Worm (Caenorhabditis elegans) whole organism, young adult: Measurements from ENCODE around the gene vps-36.
A peak's percentile ranks its signal among the peaks of the same experiment; 100 is the strongest.

Source experiments
- B0261.1 ChIP-seq: sonication (generic microtip); optimal IDR thresholded peaks from 2 replicates; lab custom pipeline; 2016; ENCODE audit warnings: mild to moderate bottlenecking, missing genetic modification characterization, moderate library complexity, missing compliant biosample characterization
- C17E4.6 ChIP-seq: fragments of 200-800 bp; sonication (Bioruptor generic); IDR thresholded peaks from 2 replicates; pipeline ENCODE4 v1.3.6; 2022; ENCODE audit warnings: missing genetic modification reagents, missing genetic modification characterization, missing compliant biosample characterization
- F22D6.2 ChIP-seq: sonication (generic microtip); optimal IDR thresholded peaks from 2 replicates; lab custom pipeline; 2016; ENCODE audit warnings: mild to moderate bottlenecking, missing genetic modification characterization, missing compliant biosample characterization
- F49E8.2 ChIP-seq: sonication (generic microtip); optimal IDR thresholded peaks from 3 replicates; lab custom pipeline; 2017; ENCODE audit warnings: missing genetic modification characterization, mild to moderate bottlenecking, missing compliant biosample characterization, antibody characterized with exemption, moderate library complexity; ENCODE audit not compliant: insufficient read depth
- F52B5.7 ChIP-seq: sonication (generic microtip); optimal IDR thresholded peaks from 2 replicates; lab custom pipeline; 2016; ENCODE audit warnings: mild to moderate bottlenecking, missing genetic modification characterization, missing compliant biosample characterization
- F55B11.4 ChIP-seq: sonication (generic microtip); optimal IDR thresholded peaks from 2 replicates; lab custom pipeline; 2016; ENCODE audit warnings: missing compliant biosample characterization, missing genetic modification characterization, borderline replicate concordance; ENCODE audit not compliant: insufficient read depth
- F57A8.1 ChIP-seq: fragments of 200-800 bp; sonication (Bioruptor generic); optimal IDR thresholded peaks from 2 replicates; lab custom pipeline; 2018; ENCODE audit warnings: mild to moderate bottlenecking, missing genetic modification characterization, moderate library complexity, missing compliant biosample characterization
- K11D2.4 ChIP-seq: fragments of 200-800 bp; sonication (Bioruptor generic); IDR thresholded peaks from 2 replicates; pipeline ENCODE4 v1.3.6; 2022; ENCODE audit warnings: missing genetic modification reagents, missing genetic modification characterization, missing compliant biosample characterization
- T07F8.4 ChIP-seq: sonication (generic microtip); optimal IDR thresholded peaks from 2 replicates; lab custom pipeline; 2016; ENCODE audit warnings: mild to moderate bottlenecking, missing genetic modification characterization, moderate library complexity, missing compliant biosample characterization
- T26A5.8 ChIP-seq: sonication (generic microtip); optimal IDR thresholded peaks from 2 replicates; lab custom pipeline; 2016; ENCODE audit warnings: missing genetic modification characterization, missing compliant biosample characterization
- Y56A3A.18 ChIP-seq: fragments of 200-800 bp; sonication (Bioruptor generic); IDR thresholded peaks from 2 replicates; pipeline ENCODE4 v1.3.6; 2022; ENCODE audit warnings: missing genetic modification reagents, missing genetic modification characterization, missing compliant biosample characterization
- Y67H2A.10 ChIP-seq: fragments of 200-800 bp; sonication (Bioruptor generic); conservative IDR thresholded peaks from 2 replicates; pipeline ENCODE4 v1.3.6; 2022; ENCODE audit warnings: missing genetic modification reagents, missing genetic modification characterization, missing compliant biosample characterization
- ZK185.1 ChIP-seq: sonication (generic microtip); optimal IDR thresholded peaks from 2 replicates; lab custom pipeline; 2016; ENCODE audit warnings: mild to moderate bottlenecking, missing genetic modification characterization, missing compliant biosample characterization; ENCODE audit not compliant: poor library complexity, severe bottlenecking
- aptf-2 ChIP-seq: fragments of 200-800 bp; sonication (Bioruptor generic); conservative IDR thresholded peaks from 2 replicates; pipeline ENCODE4 v1.3.6; 2022; ENCODE audit warnings: missing genetic modification reagents, missing genetic modification characterization, missing compliant biosample characterization
- attf-3 ChIP-seq: fragments of 200-800 bp; sonication (Bioruptor generic); conservative IDR thresholded peaks from 2 replicates; pipeline ENCODE4 v1.3.6; 2022; ENCODE audit warnings: missing genetic modification reagents, missing genetic modification characterization, missing compliant biosample characterization
- bed-1 ChIP-seq: fragments of 200-800 bp; sonication (Bioruptor generic); IDR thresholded peaks from 2 replicates; pipeline ENCODE4 v1.3.6; 2022; ENCODE audit warnings: missing genetic modification reagents, missing genetic modification characterization, missing compliant biosample characterization
- cebp-1 ChIP-seq, 2 experiments: fragments of 200-800 bp in 1 of 2; sonication (Bioruptor generic) in 1 of 2; sonication (generic microtip) in 1 of 2; IDR thresholded peaks in 1 of 2; optimal IDR thresholded peaks in 1 of 2; 2 replicates each; pipeline versions ENCODE4 v1.3.6 to Lab custom; 2017 to 2022; ENCODE audit warnings: missing compliant biosample characterization in 2 of 2, missing genetic modification characterization in 2 of 2, mild to moderate bottlenecking in 1 of 2, missing genetic modification reagents in 1 of 2, moderate library complexity in 1 of 2
- cebp-2 ChIP-seq: fragments of 200-800 bp; sonication (Bioruptor generic); IDR thresholded peaks from 2 replicates; pipeline ENCODE4 v1.3.6; 2022; ENCODE audit warnings: missing genetic modification characterization, missing compliant biosample characterization
- ceh-91 ChIP-seq: fragments of 200-800 bp; sonication (Bioruptor generic); IDR thresholded peaks from 2 replicates; pipeline ENCODE4 v1.3.6; 2022; ENCODE audit warnings: missing genetic modification reagents, missing genetic modification characterization, missing compliant biosample characterization
- chd-7 ChIP-seq: sonication (generic microtip); optimal IDR thresholded peaks from 2 replicates; lab custom pipeline; 2016; ENCODE audit warnings: mild to moderate bottlenecking, missing genetic modification characterization, moderate library complexity, missing compliant biosample characterization
- die-1 ChIP-seq: sonication (generic microtip); optimal IDR thresholded peaks from 2 replicates; lab custom pipeline; 2016; ENCODE audit warnings: missing genotype, mild to moderate bottlenecking, missing genetic modification characterization, missing compliant biosample characterization
- dox-1 ChIP-seq: fragments of 200-800 bp; sonication (Bioruptor generic); IDR thresholded peaks from 2 replicates; pipeline ENCODE4 v1.3.6; 2022; ENCODE audit warnings: missing genetic modification reagents, missing genetic modification characterization, missing compliant biosample characterization
- efl-1 ChIP-seq: fragments of 150-350 bp; optimal IDR thresholded peaks from 2 replicates; lab custom pipeline; 2014; ENCODE audit warnings: missing biosample characterization, missing genetic modification reagents, missing genetic modification characterization
- egrh-3 ChIP-seq: fragments of 200-800 bp; sonication (Bioruptor generic); IDR thresholded peaks from 2 replicates; pipeline ENCODE4 v1.3.6; 2022; ENCODE audit warnings: missing genetic modification reagents, missing genetic modification characterization, missing compliant biosample characterization
- ets-4 ChIP-seq: fragments of 200-800 bp; sonication (Bioruptor generic); optimal IDR thresholded peaks from 2 replicates; lab custom pipeline; 2018; ENCODE audit warnings: mild to moderate bottlenecking, missing genetic modification characterization, missing compliant biosample characterization
- gei-17 ChIP-seq: fragments of 200-800 bp; sonication (Bioruptor generic); optimal IDR thresholded peaks from 2 replicates; lab custom pipeline; 2018; ENCODE audit warnings: mild to moderate bottlenecking, missing genetic modification characterization, missing compliant biosample characterization
- hlh-26 ChIP-seq: fragments of 200-800 bp; sonication (Bioruptor generic); conservative IDR thresholded peaks from 2 replicates; pipeline ENCODE4 v1.3.6; 2022; ENCODE audit warnings: missing genetic modification reagents, missing genetic modification characterization, missing compliant biosample characterization
- hmg-1.2 ChIP-seq: fragments of 200-800 bp; sonication (Bioruptor generic); IDR thresholded peaks from 2 replicates; pipeline ENCODE4 v1.3.6; 2022; ENCODE audit warnings: missing genetic modification reagents, missing genetic modification characterization, missing compliant biosample characterization
- hsf-1 ChIP-seq: fragments of 200-800 bp; sonication (Bioruptor generic); IDR thresholded peaks from 2 replicates; pipeline ENCODE4 v1.3.6; 2022; ENCODE audit warnings: missing genetic modification reagents, missing genetic modification characterization, missing compliant biosample characterization
- let-526 ChIP-seq: fragments of 200-800 bp; sonication (Bioruptor generic); IDR thresholded peaks from 2 replicates; pipeline ENCODE4 v1.3.6; 2022; ENCODE audit warnings: missing genetic modification reagents, missing genetic modification characterization, missing compliant biosample characterization
- lin-40 ChIP-seq: sonication (generic microtip); optimal IDR thresholded peaks from 2 replicates; lab custom pipeline; 2016; ENCODE audit warnings: missing genetic modification characterization, mild to moderate bottlenecking, missing compliant biosample characterization, missing genotype, missing genetic modification reagents
- lin-54 ChIP-seq: fragments of 200-800 bp; sonication (Bioruptor generic); optimal IDR thresholded peaks from 2 replicates; lab custom pipeline; 2018; ENCODE audit warnings: mild to moderate bottlenecking, missing genetic modification characterization, missing compliant biosample characterization
- madf-10 ChIP-seq: sonication (generic microtip); optimal IDR thresholded peaks from 2 replicates; lab custom pipeline; 2016; ENCODE audit warnings: mild to moderate bottlenecking, missing genetic modification characterization, missing compliant biosample characterization
- madf-3 ChIP-seq: fragments of 200-800 bp; sonication (Bioruptor generic); IDR thresholded peaks from 2 replicates; pipeline ENCODE4 v1.3.6; 2022; ENCODE audit warnings: missing genetic modification reagents, missing genetic modification characterization, missing compliant biosample characterization
- mcd-1 ChIP-seq: fragments of 200-800 bp; sonication (Bioruptor generic); IDR thresholded peaks from 2 replicates; pipeline ENCODE4 v1.3.6; 2022; ENCODE audit warnings: missing genetic modification reagents, missing genetic modification characterization, missing compliant biosample characterization
- nhr-120 ChIP-seq: fragments of 200-800 bp; sonication (Bioruptor generic); IDR thresholded peaks from 2 replicates; pipeline ENCODE4 v1.3.6; 2022; ENCODE audit warnings: missing genetic modification characterization, missing compliant biosample characterization
- nhr-80 ChIP-seq: sonication (generic microtip); optimal IDR thresholded peaks from 2 replicates; lab custom pipeline; 2016; ENCODE audit warnings: missing genetic modification characterization, missing compliant biosample characterization
- rec-8 ChIP-seq, 2 experiments: sonication (generic microtip); optimal IDR thresholded peaks; 2 replicates each; lab custom pipeline; 2016; ENCODE audit warnings: mild to moderate bottlenecking in 2 of 2, missing genetic modification characterization in 2 of 2, missing genetic modification reagents in 2 of 2, missing genotype in 2 of 2, missing biosample characterization in 1 of 2, missing compliant biosample characterization in 1 of 2, moderate library complexity in 1 of 2
- repo-1 ChIP-seq: sonication (generic microtip); optimal IDR thresholded peaks from 2 replicates; lab custom pipeline; 2017; ENCODE audit warnings: mild to moderate bottlenecking, missing genetic modification characterization, missing compliant biosample characterization
- snpc-4 ChIP-seq, 5 experiments: fragments of 150-350 bp in 1 of 5; sonication (generic microtip) in 4 of 5; optimal IDR thresholded peaks; 2 replicates each; lab custom pipeline; 2014 to 2018; ENCODE audit warnings: missing genetic modification characterization in 5 of 5, missing biosample characterization in 3 of 5, antibody characterized with exemption in 2 of 5, mild to moderate bottlenecking in 2 of 5, missing compliant biosample characterization in 2 of 5, missing genotype in 2 of 5, moderate library complexity in 2 of 5, missing genetic modification reagents in 1 of 5
- somi-1 ChIP-seq: fragments of 200-800 bp; sonication (Bioruptor generic); optimal IDR thresholded peaks from 2 replicates; lab custom pipeline; 2018; ENCODE audit warnings: mild to moderate bottlenecking, missing genetic modification characterization, missing compliant biosample characterization
- xnd-1 ChIP-seq: sonication (generic microtip); optimal IDR thresholded peaks from 2 replicates; lab custom pipeline; 2016; ENCODE audit warnings: missing genotype, missing genetic modification reagents, missing genetic modification characterization, missing compliant biosample characterization
- zfh-2 ChIP-seq: fragments of 200-800 bp; sonication (Bioruptor generic); conservative IDR thresholded peaks from 2 replicates; pipeline ENCODE4 v1.3.6; 2022; ENCODE audit warnings: missing genetic modification reagents, missing genetic modification characterization, missing compliant biosample characterization
- ztf-22 ChIP-seq: fragments of 200-800 bp; sonication (Bioruptor generic); optimal IDR thresholded peaks from 2 replicates; lab custom pipeline; 2018; ENCODE audit warnings: mild to moderate bottlenecking, missing genetic modification characterization, moderate library complexity, missing compliant biosample characterization
- ztf-25 ChIP-seq: fragments of 200-800 bp; sonication (Bioruptor generic); IDR thresholded peaks from 2 replicates; pipeline ENCODE4 v1.3.6; 2022; ENCODE audit warnings: missing genetic modification reagents, missing genetic modification characterization, missing compliant biosample characterization
- ztf-3 ChIP-seq: fragments of 200-800 bp; sonication (Bioruptor generic); optimal IDR thresholded peaks from 2 replicates; lab custom pipeline; 2018; ENCODE audit warnings: mild to moderate bottlenecking, missing genetic modification characterization, missing compliant biosample characterization
- ztf-6 ChIP-seq: fragments of 200-800 bp; sonication (Bioruptor generic); IDR thresholded peaks from 2 replicates; pipeline ENCODE4 v1.3.6; 2022; ENCODE audit warnings: missing genetic modification reagents, missing genetic modification characterization, missing compliant biosample characterization

vps-36 gene

DNA sequence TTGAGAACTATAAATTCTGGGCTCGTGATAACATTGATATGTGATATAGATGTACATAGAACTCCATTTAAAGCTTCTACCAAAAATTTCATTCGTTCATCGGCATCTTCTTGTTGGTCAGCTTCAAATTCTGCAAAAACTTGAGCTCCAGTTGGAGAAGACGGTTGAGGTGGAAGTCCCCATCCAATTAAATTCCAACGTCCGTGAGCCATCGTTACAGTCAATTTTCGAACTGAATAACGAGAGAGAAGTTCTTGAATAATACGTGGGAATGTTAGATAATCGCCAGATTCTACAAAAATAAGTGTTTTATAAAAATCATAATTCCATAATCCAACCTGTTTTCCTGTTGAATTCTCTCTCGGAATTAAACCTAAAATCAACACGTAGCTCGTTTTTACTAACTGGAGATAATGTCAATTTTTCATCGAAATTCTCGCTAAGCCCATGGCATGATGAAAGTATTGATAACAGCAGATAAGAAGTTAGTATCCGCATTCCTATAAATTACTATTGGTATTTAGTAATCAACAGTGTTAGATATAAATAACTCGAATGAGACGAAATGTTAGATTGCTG, 2.1 kb downstream of the vps-36 start, which contains the start of gene pigt-1 (continued):
- no peak for TF ChIP-seq Y67H2A.10
- TF ChIP-seq chd-7 (tag; lab: Kevin White, UChicago), result peak; percentile 23
- TF ChIP-seq rec-8 (tag; optimal IDR thresholded peaks at IDR 0.05; lab: Kevin White, UChicago), result no peak
- no peak for TF ChIP-seq egrh-3 (GFP tag; lab: Robert Waterston, UW)
- no peak for TF ChIP-seq K11D2.4 (GFP tag; lab: Robert Waterston, UW)
- TF ChIP-seq attf-3 (GFP tag; lab: Robert Waterston, UW), result no peak
- no peak for TF ChIP-seq ztf-25 (GFP tag; lab: Robert Waterston, UW)
- no peak for TF ChIP-seq cebp-1 (GFP tag; IDR thresholded peaks at IDR 0.05; lab: Robert Waterston, UW)
- TF ChIP-seq cebp-1 (tag; optimal IDR thresholded peaks at IDR 0.05; lab: Kevin White, UChicago), result peak; percentile 30
- no peak for TF ChIP-seq hlh-26 (GFP tag; lab: Robert Waterston, UW)
- TF ChIP-seq T07F8.4 (tag; lab: Kevin White, UChicago), result no peak
- no peak for TF ChIP-seq nhr-80 (tag; lab: Kevin White, UChicago)
- TF ChIP-seq madf-3, result no peak
- no peak for TF ChIP-seq ZK185.1 (tag; lab: Kevin White, UChicago)
- TF ChIP-seq ztf-3, result no peak
- no peak for TF ChIP-seq somi-1 (GFP tag; lab: Kevin White, UChicago)
- no peak for TF ChIP-seq cebp-2
- TF ChIP-seq snpc-4 (GFP tag; optimal IDR thresholded peaks at IDR 0.05; lab: Kevin White, UChicago), result no peak
- peak in 1 of 4 experiments; percentile 9 for TF ChIP-seq snpc-4 (tag; optimal IDR thresholded peaks at IDR 0.05; lab: Kevin White, UChicago)
- TF ChIP-seq mcd-1 (GFP tag; lab: Robert Waterston, UW), result peak; percentile 28; the same call in 1 of the 2 replicates
- no peak for TF ChIP-seq F52B5.7 (tag; lab: Kevin White, UChicago)
- no peak for TF ChIP-seq F49E8.2 (tag; lab: Kevin White, UChicago)
- TF ChIP-seq die-1 (tag; lab: Kevin White, UChicago), result no peak
- TF ChIP-seq C17E4.6 (GFP tag; lab: Robert Waterston, UW), result no peak
- no peak for TF ChIP-seq T26A5.8 (tag; lab: Kevin White, UChicago)
- TF ChIP-seq lin-40 (tag; lab: Kevin White, UChicago), result no peak
- TF ChIP-seq B0261.1, result no peak
- no peak for TF ChIP-seq bed-1 (GFP tag; lab: Robert Waterston, UW)
- TF ChIP-seq ceh-91 (GFP tag; lab: Robert Waterston, UW), result no peak
- no peak for TF ChIP-seq F55B11.4
- TF ChIP-seq lin-54 (GFP tag; lab: Kevin White, UChicago), result peak; percentile 29
- no peak for TF ChIP-seq let-526 (GFP tag; lab: Robert Waterston, UW)
- TF ChIP-seq gei-17, result no peak
- no peak for TF ChIP-seq ztf-6
- TF ChIP-seq xnd-1, result no peak
- TF ChIP-seq dox-1 (GFP tag; lab: Robert Waterston, UW), result no peak
- TF ChIP-seq madf-10 (tag; lab: Kevin White, UChicago), result no peak
- TF ChIP-seq hmg-1.2, result 0 out of 2 replicates have a peak, but pooled peaks have one; percentile 10
- TF ChIP-seq ets-4 (GFP tag; lab: Kevin White, UChicago), result peak; percentile 11
- TF ChIP-seq hsf-1 (GFP tag; lab: Robert Waterston, UW), result 0 out of 2 replicates have a peak, but pooled peaks have one; percentile 14
- TF ChIP-seq zfh-2 (GFP tag; lab: Robert Waterston, UW), result no peak
- no peak for TF ChIP-seq nhr-120 (GFP tag; lab: Robert Waterston, UW)
- no peak for TF ChIP-seq F22D6.2 (tag; lab: Kevin White, UChicago)
- TF ChIP-seq efl-1, result no peak
- TF ChIP-seq aptf-2, result no peak
- no peak for TF ChIP-seq ztf-22 (GFP tag; lab: Kevin White, UChicago)
- TF ChIP-seq repo-1 (tag; lab: Kevin White, UChicago), result peak; percentile 60
- no peak for TF ChIP-seq Y56A3A.18 (GFP tag; lab: Robert Waterston, UW)
- no peak for TF ChIP-seq F57A8.1 (GFP tag; lab: Kevin White, UChicago)
